Worm (Caenorhabditis elegans): ENCODE measurements around the gene T10B10.9.

- TF ChIP-seq ztf-22 (GFP tag; optimal IDR thresholded peaks at IDR 0.05) (no peak), B0019.2 (GFP tag; conservative IDR thresholded peaks at IDR 0.05) (no peak), nfya-1 (tag; optimal IDR thresholded peaks at IDR 0.05; ENCODE audit: borderline replicate concordance, insufficient read depth) (no peak)
Measured at ce11 chrX:15158699-15159312, 5.4 kb upstream of the T10B10.9 start, which contains the start of gene C11G10.1.
